Worm (Caenorhabditis elegans) whole organism, late embryonic: ENCODE measurements around the gene bcs-1.
A peak's percentile ranks its signal among the peaks of the same experiment; 100 is the strongest.

Experiments used
- K09A11.1 ChIP-seq: sonication (generic microtip); optimal IDR thresholded peaks from 2 replicates; lab custom pipeline; 2017; ENCODE audit warnings: antibody characterized with exemption, mild to moderate bottlenecking, missing genetic modification characterization, missing compliant biosample characterization; ENCODE audit not compliant: insufficient read depth
- Y22D7AL.16 ChIP-seq: sonication (generic microtip); optimal IDR thresholded peaks from 2 replicates; lab custom pipeline; 2016; ENCODE audit warnings: missing genetic modification characterization, missing compliant biosample characterization
- ceh-14 ChIP-seq: sonication (generic microtip); optimal IDR thresholded peaks from 2 replicates; lab custom pipeline; 2016; ENCODE audit warnings: missing genotype, missing genetic modification characterization, missing compliant biosample characterization
- ceh-18 ChIP-seq: sonication (generic microtip); optimal IDR thresholded peaks from 2 replicates; lab custom pipeline; 2016; ENCODE audit warnings: missing genetic modification characterization, missing compliant biosample characterization
- ceh-24 ChIP-seq: sonication (generic microtip); optimal IDR thresholded peaks from 2 replicates; lab custom pipeline; 2016; ENCODE audit warnings: mild to moderate bottlenecking, missing genetic modification characterization, missing compliant biosample characterization
- ceh-30 ChIP-seq: fragments of 150-350 bp; optimal IDR thresholded peaks from 2 replicates; lab custom pipeline; 2014; ENCODE audit warnings: missing biosample characterization, missing genetic modification characterization
- ceh-34 ChIP-seq: sonication (generic microtip); optimal IDR thresholded peaks from 2 replicates; lab custom pipeline; 2016; ENCODE audit warnings: mild to moderate bottlenecking, missing genetic modification characterization, missing compliant biosample characterization
- ceh-48 ChIP-seq: sonication (generic microtip); optimal IDR thresholded peaks from 2 replicates; lab custom pipeline; 2016; ENCODE audit warnings: missing genetic modification characterization, inconsistent platforms, missing compliant biosample characterization
- ceh-9 ChIP-seq: sonication (generic microtip); optimal IDR thresholded peaks from 2 replicates; lab custom pipeline; 2016; ENCODE audit warnings: mild to moderate bottlenecking, missing genetic modification characterization, inconsistent platforms, missing compliant biosample characterization
- dmd-4 ChIP-seq: sonication (generic microtip); optimal IDR thresholded peaks from 2 replicates; lab custom pipeline; 2016; ENCODE audit warnings: borderline replicate concordance, missing genetic modification characterization, missing compliant biosample characterization
- dve-1 ChIP-seq: sonication (generic microtip); optimal IDR thresholded peaks from 2 replicates; lab custom pipeline; 2017; ENCODE audit warnings: antibody characterized with exemption, mild to moderate bottlenecking, missing genetic modification characterization, missing compliant biosample characterization
- ets-4 ChIP-seq: sonication (generic microtip); optimal IDR thresholded peaks from 2 replicates; lab custom pipeline; 2016; ENCODE audit warnings: missing genetic modification characterization, missing compliant biosample characterization
- eyg-1 ChIP-seq: sonication (generic microtip); optimal IDR thresholded peaks from 2 replicates; lab custom pipeline; 2016; ENCODE audit warnings: missing genotype, missing genetic modification characterization, missing compliant biosample characterization
- fax-1 ChIP-seq: sonication (generic microtip); optimal IDR thresholded peaks from 2 replicates; lab custom pipeline; 2016; ENCODE audit warnings: missing genotype, missing genetic modification characterization, missing compliant biosample characterization
- fkh-10 ChIP-seq: fragments of 150-350 bp; optimal IDR thresholded peaks from 2 replicates; lab custom pipeline; 2014; ENCODE audit warnings: missing biosample characterization, missing genetic modification reagents, missing genetic modification characterization
- gmeb-2 ChIP-seq: sonication (generic microtip); optimal IDR thresholded peaks from 2 replicates; lab custom pipeline; 2016; ENCODE audit warnings: missing genetic modification characterization, inconsistent platforms, missing compliant biosample characterization
- hlh-8 ChIP-seq: sonication (generic microtip); optimal IDR thresholded peaks from 2 replicates; lab custom pipeline; 2016; ENCODE audit warnings: missing genotype, missing genetic modification characterization, missing compliant biosample characterization
- lin-11 ChIP-seq: fragments of 200-800 bp; sonication (Bioruptor generic); optimal IDR thresholded peaks from 2 replicates; lab custom pipeline; 2018; ENCODE audit warnings: mild to moderate bottlenecking, missing genetic modification characterization, missing compliant biosample characterization
- madf-2 ChIP-seq: sonication (generic microtip); optimal IDR thresholded peaks from 2 replicates; lab custom pipeline; 2017; ENCODE audit warnings: missing genetic modification characterization, missing compliant biosample characterization
- mec-3 ChIP-seq: sonication (generic microtip); optimal IDR thresholded peaks from 2 replicates; lab custom pipeline; 2016; ENCODE audit warnings: borderline replicate concordance, missing genetic modification characterization, missing compliant biosample characterization
- nfya-1 ChIP-seq: sonication (generic microtip); optimal IDR thresholded peaks from 2 replicates; lab custom pipeline; 2017; ENCODE audit warnings: missing genetic modification characterization, mild to moderate bottlenecking, missing compliant biosample characterization, antibody characterized with exemption, moderate library complexity
- nhr-11 ChIP-seq: fragments of 150-350 bp; optimal IDR thresholded peaks from 2 replicates; lab custom pipeline; 2014; ENCODE audit warnings: missing biosample characterization, missing genetic modification characterization
- nhr-232 ChIP-seq: sonication (generic microtip); optimal IDR thresholded peaks from 2 replicates; lab custom pipeline; 2016; ENCODE audit warnings: missing genetic modification characterization, missing compliant biosample characterization
- odd-2 ChIP-seq: sonication (generic microtip); optimal IDR thresholded peaks from 2 replicates; lab custom pipeline; 2017; ENCODE audit warnings: antibody characterized with exemption, mild to moderate bottlenecking, missing genetic modification characterization, missing compliant biosample characterization
- pag-3 ChIP-seq: sonication (generic microtip); optimal IDR thresholded peaks from 2 replicates; lab custom pipeline; 2016; ENCODE audit warnings: missing compliant biosample characterization, missing genetic modification characterization, borderline replicate concordance
- pat-9 ChIP-seq: fragments of 200-800 bp; sonication (Bioruptor generic); optimal IDR thresholded peaks from 2 replicates; lab custom pipeline; 2018; ENCODE audit warnings: mild to moderate bottlenecking, missing genetic modification characterization, moderate library complexity, missing compliant biosample characterization
- pha-2 ChIP-seq: sonication (generic microtip); optimal IDR thresholded peaks from 2 replicates; lab custom pipeline; 2017; ENCODE audit warnings: mild to moderate bottlenecking, missing genetic modification characterization, missing compliant biosample characterization
- pqm-1 ChIP-seq: sonication (generic microtip); optimal IDR thresholded peaks from 2 replicates; lab custom pipeline; 2016; ENCODE audit warnings: missing genetic modification characterization, missing compliant biosample characterization
- ref-2 ChIP-seq: sonication (generic microtip); optimal IDR thresholded peaks from 2 replicates; lab custom pipeline; 2016; ENCODE audit warnings: missing genetic modification characterization, missing compliant biosample characterization
- syd-9 ChIP-seq: sonication (generic microtip); optimal IDR thresholded peaks from 2 replicates; lab custom pipeline; 2016; ENCODE audit warnings: mild to moderate bottlenecking, missing genetic modification characterization, moderate library complexity, missing compliant biosample characterization
- ttx-3 ChIP-seq: sonication (generic microtip); optimal IDR thresholded peaks from 2 replicates; lab custom pipeline; 2016; ENCODE audit warnings: missing genetic modification reagents, missing genetic modification characterization, missing compliant biosample characterization
- unc-42 ChIP-seq: sonication (generic microtip); optimal IDR thresholded peaks from 2 replicates; lab custom pipeline; 2016; ENCODE audit warnings: missing genotype, missing genetic modification characterization, missing compliant biosample characterization

Gene bcs-1

DNA sequence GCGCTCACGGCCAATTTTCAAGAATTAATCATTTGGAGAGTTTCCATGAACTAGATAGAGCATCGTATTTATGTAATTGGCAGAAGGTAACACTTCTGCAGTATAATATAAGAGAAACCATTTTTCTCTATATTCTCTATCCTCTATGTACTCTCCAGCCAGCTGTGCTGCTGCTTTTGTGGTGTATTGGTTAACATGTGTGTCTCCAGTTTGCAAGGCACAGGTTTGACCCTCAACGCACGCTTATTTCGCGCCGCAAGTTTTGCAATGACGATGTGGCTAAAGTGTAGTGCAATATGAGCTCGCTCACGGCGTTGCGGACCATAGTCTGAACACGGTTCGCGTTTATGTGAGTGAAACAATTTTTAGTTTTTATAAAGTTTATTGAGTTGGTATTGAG, 23.9 kb upstream of the bcs-1 start (continued):
- peak; percentile 56 for TF ChIP-seq dmd-4 (tag; lab: Kevin White, UChicago)
- TF ChIP-seq ref-2 (tag; lab: Kevin White, UChicago): no peak
- peak; percentile 65 for TF ChIP-seq ceh-24 (tag; lab: Kevin White, UChicago)
- peak; percentile 23 for TF ChIP-seq odd-2 (tag; lab: Kevin White, UChicago)
- TF ChIP-seq dve-1 (tag; lab: Kevin White, UChicago): peak; percentile 89
- TF ChIP-seq pha-2 (tag; lab: Kevin White, UChicago): peak; percentile 89
- no peak for TF ChIP-seq nhr-11
- TF ChIP-seq ceh-18 (tag; lab: Kevin White, UChicago): peak; percentile 56
- peak; percentile 83 for TF ChIP-seq pat-9 (tag; lab: Kevin White, UChicago)
- TF ChIP-seq eyg-1 (tag; lab: Kevin White, UChicago): peak; percentile 83
- peak; percentile 90 for TF ChIP-seq ceh-34 (tag; lab: Kevin White, UChicago)
- peak; percentile 59 for TF ChIP-seq Y22D7AL.16 (tag; lab: Kevin White, UChicago)
- TF ChIP-seq lin-11: peak; percentile 83
- no peak for TF ChIP-seq mec-3 (tag; lab: Kevin White, UChicago)
- TF ChIP-seq madf-2: peak; percentile 67
- TF ChIP-seq nfya-1 (tag; lab: Kevin White, UChicago): peak; percentile 51

DNA sequence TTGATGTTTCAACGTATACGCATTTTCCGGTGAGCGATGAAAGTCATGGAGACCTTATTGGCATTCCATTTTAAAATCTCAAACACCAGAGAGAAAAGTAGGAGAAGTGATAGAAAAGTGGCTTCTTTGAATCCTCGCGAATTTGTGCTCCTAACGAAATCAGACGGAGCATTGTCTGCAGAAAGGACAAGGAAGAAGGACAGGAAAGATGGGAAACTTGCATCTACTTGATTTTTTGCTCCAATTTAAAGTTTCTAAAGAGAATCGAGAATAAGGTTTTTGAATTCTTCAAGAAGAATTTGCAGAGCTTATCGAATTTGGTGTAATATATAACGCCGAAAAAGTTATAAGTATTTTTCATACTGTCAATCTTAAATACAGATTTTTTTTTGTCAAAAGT, 19.8 kb upstream of the bcs-1 start:
- TF ChIP-seq unc-42 (tag; lab: Kevin White, UChicago): peak; percentile 81
- TF ChIP-seq pqm-1 (tag; lab: Kevin White, UChicago): no peak
- TF ChIP-seq nhr-232 (tag; lab: Kevin White, UChicago): no peak

DNA sequence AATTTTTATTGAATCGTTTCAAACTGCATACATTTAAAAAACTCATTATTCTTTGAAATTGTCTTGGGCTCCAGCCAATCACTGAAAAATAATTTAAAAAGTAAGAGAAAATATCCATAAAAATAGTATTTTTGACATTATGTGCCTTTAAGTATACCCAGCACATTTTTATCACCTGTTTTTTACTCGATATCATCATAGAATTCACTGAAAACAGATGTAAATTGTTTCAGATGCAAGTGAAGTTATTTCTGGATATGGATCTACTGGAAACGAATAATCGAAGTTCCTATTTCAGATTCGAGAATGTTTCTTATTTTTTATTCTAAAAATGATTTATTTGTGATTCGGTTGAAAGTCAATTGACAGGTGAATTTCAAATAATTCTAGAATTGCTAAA, 16.3 kb upstream of the bcs-1 start:
- no peak for TF ChIP-seq ets-4 (tag; lab: Kevin White, UChicago)
- no peak for TF ChIP-seq madf-2
- TF ChIP-seq dmd-4 (tag; lab: Kevin White, UChicago): no peak
- TF ChIP-seq ceh-9 (tag; lab: Kevin White, UChicago): no peak
- TF ChIP-seq ceh-14 (tag; lab: Kevin White, UChicago): no peak
- no peak for TF ChIP-seq syd-9
- TF ChIP-seq ttx-3 (tag; lab: Kevin White, UChicago): no peak
- TF ChIP-seq gmeb-2 (tag; lab: Kevin White, UChicago): no peak
- TF ChIP-seq ceh-48 (tag; lab: Kevin White, UChicago): no peak
- TF ChIP-seq ceh-30 (tag; lab: Kevin White, UChicago): no peak

DNA sequence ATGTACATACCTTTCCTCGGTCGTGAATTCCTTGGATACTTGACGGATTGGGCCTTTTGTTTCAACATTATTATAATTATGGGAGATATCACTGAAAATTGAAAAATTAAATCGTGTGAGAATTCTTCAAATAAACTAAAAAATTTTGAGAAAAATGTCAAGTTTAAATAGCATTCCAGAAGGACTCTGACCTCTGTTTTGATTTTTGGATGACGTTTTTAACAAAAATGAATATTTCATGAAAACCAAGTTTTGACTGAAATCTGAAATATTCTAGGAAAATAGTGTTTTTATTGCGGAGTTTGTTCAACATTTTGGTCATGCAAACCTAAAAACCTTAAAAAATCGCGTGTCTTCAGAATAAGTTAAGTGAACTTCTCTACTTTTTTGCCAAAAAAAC, 14.7 kb upstream of the bcs-1 start, which contains the start of gene glb-27:
glb-27 (minus strand) TSS at position 101 of the 400 bp plus-strand sequence.
- TF ChIP-seq dmd-4 (tag; lab: Kevin White, UChicago) (no peak), pag-3 (tag; lab: Kevin White, UChicago) (no peak), fax-1 (tag; lab: Kevin White, UChicago) (no peak), ref-2 (tag; lab: Kevin White, UChicago) (no peak), K09A11.1 (tag; lab: Kevin White, UChicago) (no peak), hlh-8 (no peak)
- TF ChIP-seq, all 69 proteins: peak for 0

DNA sequence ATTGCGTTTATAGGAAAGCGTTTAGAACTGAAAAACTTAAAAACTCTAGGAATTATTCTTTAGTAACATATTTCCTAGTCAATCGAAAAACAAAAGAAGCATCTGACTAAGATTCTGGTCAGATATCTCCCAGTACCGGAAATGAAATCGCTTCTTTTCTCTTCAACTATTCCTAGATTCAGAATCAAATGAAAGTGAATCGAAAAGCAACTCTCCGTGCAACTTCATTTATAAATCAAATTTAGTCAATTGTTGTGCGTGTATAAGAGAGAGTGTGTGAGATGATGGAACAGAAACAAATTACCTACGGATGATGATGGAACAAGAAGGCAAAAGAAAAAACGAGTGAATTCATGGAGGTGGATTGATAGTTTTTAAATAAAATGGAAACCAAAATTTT, 11.7 kb upstream of the bcs-1 start:
- TF ChIP-seq fkh-10 (GFP tag; lab: Kevin White, UChicago) (peak; percentile 14), madf-2 (no peak), unc-42 (tag; lab: Kevin White, UChicago) (peak; percentile 97), ceh-30 (tag; lab: Kevin White, UChicago) (no peak), ceh-48 (tag; lab: Kevin White, UChicago) (no peak)
